Worm (Caenorhabditis elegans) whole organism, L2 larva: ENCODE data around the gene gst-10.
"Not testable (repeated sequence)": the region's sequence is repeated elsewhere in the genome, so short reads cannot be mapped to it uniquely, and the experiment has no call there.

ENCODE experiments used
- C34F6.9 ChIP-seq: fragments of 150-350 bp; optimal IDR thresholded peaks from 2 replicates; lab custom pipeline; 2014; ENCODE audit warnings: missing biosample characterization, missing genetic modification characterization
- F13H6.1 ChIP-seq: sonication (generic microtip); optimal IDR thresholded peaks from 2 replicates; lab custom pipeline; 2016; ENCODE audit warnings: missing genetic modification characterization, missing compliant biosample characterization
- R02D3.7 ChIP-seq: fragments of 150-350 bp; optimal IDR thresholded peaks from 2 replicates; lab custom pipeline; 2014; ENCODE audit warnings: missing biosample characterization, missing genetic modification characterization
- Y55F3AM.14 ChIP-seq: fragments of 200-800 bp; sonication (Bioruptor generic); optimal IDR thresholded peaks from 2 replicates; lab custom pipeline; 2018; ENCODE audit warnings: mild to moderate bottlenecking, missing genetic modification characterization, missing compliant biosample characterization
- ZK546.5 ChIP-seq: sonication (generic microtip); optimal IDR thresholded peaks from 2 replicates; lab custom pipeline; 2017; ENCODE audit warnings: missing biosample characterization, missing genetic modification characterization
- ama-1 ChIP-seq: fragments of 150-350 bp; optimal IDR thresholded peaks from 2 replicates; lab custom pipeline; 2018; ENCODE audit warnings: inconsistent platforms
- blmp-1 ChIP-seq: sonication (generic microtip); optimal IDR thresholded peaks from 2 replicates; lab custom pipeline; 2017; ENCODE audit warnings: missing genetic modification characterization, mild to moderate bottlenecking, missing compliant biosample characterization, antibody characterized with exemption, moderate library complexity; ENCODE audit not compliant: insufficient read depth
- ceh-16 ChIP-seq: fragments of 150-350 bp; optimal IDR thresholded peaks from 2 replicates; lab custom pipeline; 2014; ENCODE audit warnings: missing biosample characterization, missing genetic modification characterization
- ceh-82 ChIP-seq: fragments of 150-350 bp; optimal IDR thresholded peaks from 2 replicates; lab custom pipeline; 2014; ENCODE audit warnings: missing biosample characterization, missing genetic modification characterization
- crh-2 ChIP-seq: sonication (generic microtip); optimal IDR thresholded peaks from 2 replicates; lab custom pipeline; 2017; ENCODE audit warnings: missing biosample characterization, missing genetic modification characterization
- dmd-4 ChIP-seq: sonication (generic microtip); optimal IDR thresholded peaks from 2 replicates; lab custom pipeline; 2017; ENCODE audit warnings: missing biosample characterization, missing genetic modification characterization
- egl-27 ChIP-seq: sonication (generic microtip); optimal IDR thresholded peaks from 3 replicates; lab custom pipeline; 2017; ENCODE audit warnings: missing biosample characterization, missing genetic modification reagents, missing genetic modification characterization
- elt-1 ChIP-seq: fragments of 150-350 bp; optimal IDR thresholded peaks from 2 replicates; lab custom pipeline; 2014; ENCODE audit warnings: missing biosample characterization, missing genetic modification characterization
- elt-3 ChIP-seq: sonication (generic microtip); optimal IDR thresholded peaks from 2 replicates; lab custom pipeline; 2017; ENCODE audit warnings: missing biosample characterization, missing genetic modification characterization
- fos-1 ChIP-seq: fragments of 150-350 bp; optimal IDR thresholded peaks from 2 replicates; lab custom pipeline; 2014; ENCODE audit warnings: missing biosample characterization, missing genetic modification characterization
- gmeb-1 ChIP-seq: fragments of 150-350 bp; optimal IDR thresholded peaks from 2 replicates; lab custom pipeline; 2014; ENCODE audit warnings: missing biosample characterization, missing genetic modification characterization
- lin-11 ChIP-seq: fragments of 150-350 bp; sonication (generic microtip); optimal IDR thresholded peaks from 2 replicates; lab custom pipeline; 2014; ENCODE audit warnings: missing biosample characterization, missing genetic modification characterization, inconsistent platforms, mixed read lengths
- lin-13 ChIP-seq: fragments of 150-350 bp; optimal IDR thresholded peaks from 2 replicates; lab custom pipeline; 2014; ENCODE audit warnings: missing biosample characterization, missing genetic modification reagents, missing genetic modification characterization
- lsy-2 ChIP-seq, 2 experiments: fragments of 150-350 bp in 1 of 2; sonication (generic microtip) in 1 of 2; optimal IDR thresholded peaks; 2 replicates each; lab custom pipeline; 2014 to 2017; ENCODE audit warnings: missing biosample characterization in 2 of 2, missing genetic modification characterization in 2 of 2
- mab-5 ChIP-seq: fragments of 150-350 bp; optimal IDR thresholded peaks from 2 replicates; lab custom pipeline; 2014; ENCODE audit warnings: missing biosample characterization, missing genetic modification characterization
- mbf-1 ChIP-seq: sonication (generic microtip); optimal IDR thresholded peaks from 2 replicates; lab custom pipeline; 2017; ENCODE audit warnings: missing biosample characterization, missing genetic modification characterization
- nhr-10 ChIP-seq: sonication (generic microtip); optimal IDR thresholded peaks from 2 replicates; lab custom pipeline; 2017; ENCODE audit warnings: missing biosample characterization, missing genetic modification characterization
- nhr-11 ChIP-seq: fragments of 150-350 bp; optimal IDR thresholded peaks from 2 replicates; lab custom pipeline; 2014; ENCODE audit warnings: missing biosample characterization, missing genetic modification characterization
- nhr-12 ChIP-seq: fragments of 150-350 bp; optimal IDR thresholded peaks from 2 replicates; lab custom pipeline; 2014; ENCODE audit warnings: missing biosample characterization, missing genetic modification characterization
- nhr-129 ChIP-seq: fragments of 150-350 bp; optimal IDR thresholded peaks from 2 replicates; lab custom pipeline; 2014; ENCODE audit warnings: missing biosample characterization, missing genetic modification characterization
- nhr-21 ChIP-seq: fragments of 150-350 bp; optimal IDR thresholded peaks from 2 replicates; lab custom pipeline; 2014; ENCODE audit warnings: missing biosample characterization, missing genetic modification characterization
- nhr-23 ChIP-seq: fragments of 150-350 bp; optimal IDR thresholded peaks from 2 replicates; lab custom pipeline; 2014; ENCODE audit warnings: missing biosample characterization, missing genetic modification reagents, missing genetic modification characterization
- nhr-237 ChIP-seq: fragments of 150-350 bp; optimal IDR thresholded peaks from 2 replicates; lab custom pipeline; 2014; ENCODE audit warnings: missing biosample characterization, missing genetic modification characterization
- nhr-25 ChIP-seq: fragments of 150-350 bp; sonication (generic microtip); optimal IDR thresholded peaks from 3 replicates; lab custom pipeline; 2014; ENCODE audit warnings: missing biosample characterization, missing genetic modification characterization
- nhr-6 ChIP-seq: fragments of 150-350 bp; optimal IDR thresholded peaks from 2 replicates; lab custom pipeline; 2014; ENCODE audit warnings: missing biosample characterization, missing genetic modification characterization
- peb-1 ChIP-seq: fragments of 150-350 bp; optimal IDR thresholded peaks from 2 replicates; lab custom pipeline; 2014; ENCODE audit warnings: missing biosample characterization, missing genetic modification characterization
- skn-1 ChIP-seq: sonication (generic microtip); optimal IDR thresholded peaks from 2 replicates; lab custom pipeline; 2017; ENCODE audit warnings: missing biosample characterization, missing genetic modification characterization
- sma-3 ChIP-seq: sonication (generic microtip); optimal IDR thresholded peaks from 2 replicates; lab custom pipeline; 2016; ENCODE audit warnings: missing genetic modification reagents, missing genetic modification characterization, missing compliant biosample characterization
- sma-9 ChIP-seq, 2 experiments: fragments of 150-350 bp in 1 of 2; sonication (generic microtip) in 1 of 2; optimal IDR thresholded peaks; 2 replicates each; lab custom pipeline; 2014 to 2016; ENCODE audit warnings: missing genetic modification characterization in 2 of 2, mild to moderate bottlenecking in 1 of 2, missing biosample characterization in 1 of 2, missing compliant biosample characterization in 1 of 2, missing genetic modification reagents in 1 of 2, moderate library complexity in 1 of 2
- snpc-4 ChIP-seq: fragments of 150-350 bp; optimal IDR thresholded peaks from 2 replicates; lab custom pipeline; 2014; ENCODE audit warnings: missing biosample characterization, missing genetic modification characterization
- unc-55 ChIP-seq: fragments of 150-350 bp; sonication (generic microtip); optimal IDR thresholded peaks from 3 replicates; lab custom pipeline; 2014; ENCODE audit warnings: missing biosample characterization, missing genetic modification reagents, missing genetic modification characterization
- zag-1 ChIP-seq: fragments of 150-350 bp; optimal IDR thresholded peaks from 2 replicates; lab custom pipeline; 2014; ENCODE audit warnings: missing biosample characterization, missing genetic modification characterization
- ztf-1 ChIP-seq: fragments of 200-800 bp; sonication (Bioruptor generic); conservative IDR thresholded peaks from 2 replicates; pipeline ENCODE4 v1.3.6; 2022; ENCODE audit warnings: missing genetic modification characterization, missing compliant biosample characterization
- ztf-11 ChIP-seq: sonication (generic microtip); optimal IDR thresholded peaks from 2 replicates; lab custom pipeline; 2017; ENCODE audit warnings: missing biosample characterization, missing genetic modification characterization
- ztf-4 ChIP-seq: fragments of 150-350 bp; optimal IDR thresholded peaks from 2 replicates; lab custom pipeline; 2014; ENCODE audit warnings: missing biosample characterization, missing genetic modification characterization

The gst-10 gene

ce11 chrV:2592173-2592676 lies 30.7 kb downstream of the gst-10 start, which contains the start of gene irg-3:
Gene irg-3 (plus strand): TSS chrV:2592591.
- TF ChIP-seq fos-1 (tag; lab: Kevin White, UChicago) = peak; percentile 53
- TF ChIP-seq egl-27 (tag; lab: Kevin White, UChicago) = no peak
- TF ChIP-seq gmeb-1 (tag; lab: Kevin White, UChicago) = peak; percentile 6

ce11 chrV:2595720-2596119 lies 34.2 kb downstream of the gst-10 start:
- TF ChIP-seq skn-1 (tag; lab: Kevin White, UChicago) = no peak
- no peak for TF ChIP-seq ZK546.5
- no peak for TF ChIP-seq nhr-237 (tag; lab: Kevin White, UChicago)

- not testable (repeated sequence) for TF ChIP-seq nhr-12; egl-27 (tag; lab: Kevin White, UChicago); lin-13 (GFP tag; lab: Kevin White, UChicago)
Observed at ce11 chrV:2598830-2599229, 37.3 kb downstream of the gst-10 start, which contains the start of gene F53E10.5. Gene F53E10.5 (minus strand): TSS chrV:2598930.

- TF ChIP-seq elt-3 = no peak
- TF ChIP-seq lsy-2 (tag; optimal IDR thresholded peaks at IDR 0.05; lab: Kevin White, UChicago) = peak; percentile 69 to 90
- TF ChIP-seq ztf-11 (tag; lab: Kevin White, UChicago) = no peak
- TF ChIP-seq crh-2 = peak; percentile 78
- peak; percentile 55 for TF ChIP-seq ZK546.5
- peak; percentile 30 for TF ChIP-seq zag-1
- TF ChIP-seq snpc-4 (tag; lab: Kevin White, UChicago) = peak; percentile 46
- TF ChIP-seq gmeb-1 (tag; lab: Kevin White, UChicago) = peak; percentile 99
- TF ChIP-seq nhr-25 (tag; lab: Kevin White, UChicago) = no peak
- peak; percentile 69 for TF ChIP-seq C34F6.9 (tag; lab: Kevin White, UChicago)
- TF ChIP-seq ceh-16 = no peak
- no peak for TF ChIP-seq blmp-1 (tag; lab: Kevin White, UChicago)
- no peak for TF ChIP-seq nhr-10 (tag; lab: Kevin White, UChicago)
- TF ChIP-seq ceh-82 (tag; lab: Kevin White, UChicago) = peak; percentile 30
- TF ChIP-seq ztf-4 (tag; lab: Kevin White, UChicago) = peak; percentile 28
- TF ChIP-seq Y55F3AM.14 (GFP tag; lab: Kevin White, UChicago) = no peak
- TF ChIP-seq dmd-4 (tag; lab: Kevin White, UChicago) = no peak
- TF ChIP-seq nhr-21 = peak; percentile 56
- TF ChIP-seq nhr-237 (tag; lab: Kevin White, UChicago) = peak; percentile 29
- TF ChIP-seq sma-9 (GFP tag; optimal IDR thresholded peaks at IDR 0.05; lab: Kevin White, UChicago) = peak; percentile 89
- TF ChIP-seq sma-9 (tag; optimal IDR thresholded peaks at IDR 0.05; lab: Kevin White, UChicago) = no peak
- TF ChIP-seq nhr-23 (tag; lab: Kevin White, UChicago) = no peak
- no peak for TF ChIP-seq elt-1 (tag; lab: Kevin White, UChicago)
- peak; percentile 66 for TF ChIP-seq sma-3 (GFP tag; lab: Kevin White, UChicago)
- no peak for TF ChIP-seq nhr-11 (tag; lab: Kevin White, UChicago)
- TF ChIP-seq lin-13 (GFP tag; lab: Kevin White, UChicago) = peak; percentile 88
- TF ChIP-seq nhr-129 (tag; lab: Kevin White, UChicago) = peak; percentile 81
- no peak for TF ChIP-seq ama-1 (lab: Kevin White, UChicago)
- peak; percentile 33 for TF ChIP-seq mab-5
- peak; percentile 88 for TF ChIP-seq F13H6.1 (tag; lab: Kevin White, UChicago)
- TF ChIP-seq nhr-6 (tag; lab: Kevin White, UChicago) = peak; percentile 24
- TF ChIP-seq peb-1 (tag; lab: Kevin White, UChicago) = no peak
- no peak for TF ChIP-seq ztf-1 (GFP tag; lab: Robert Waterston, UW)
- TF ChIP-seq unc-55 (GFP tag; lab: Kevin White, UChicago) = peak; percentile 85
- no peak for TF ChIP-seq R02D3.7 (tag; lab: Kevin White, UChicago)
- TF ChIP-seq egl-27 (tag; lab: Kevin White, UChicago) = no peak
- TF ChIP-seq mbf-1 (tag; lab: Kevin White, UChicago) = no peak
- peak; percentile 29 for TF ChIP-seq fos-1 (tag; lab: Kevin White, UChicago)
- peak; percentile 57 for TF ChIP-seq lin-11 (tag; lab: Kevin White, UChicago)
Observed at ce11 chrV:2600543-2600942, 39.1 kb downstream of the gst-10 start.
